Fruit fly (Drosophila melanogaster) whole organism, wandering third instar larva: Measurements from ENCODE around the gene c12.1.
A peak's percentile ranks its signal among the peaks of the same experiment; 100 is the strongest.

Experiments
- Abd-B ChIP-seq: fragments of >200 bp; optimal IDR thresholded peaks from 2 replicates; lab custom pipeline; 2017; ENCODE audit warnings: missing biosample characterization, missing genetic modification characterization
- CG32264 ChIP-seq: fragments of 200-800 bp; sonication (Bioruptor generic); optimal IDR thresholded peaks from 2 replicates; lab custom pipeline; 2016; ENCODE audit warnings: missing biosample characterization, missing genetic modification characterization
- CG9705 ChIP-seq: fragments of 200-800 bp; sonication (Bioruptor generic); optimal IDR thresholded peaks from 2 replicates; lab custom pipeline; 2018; ENCODE audit warnings: missing biosample characterization, mild to moderate bottlenecking, missing genetic modification characterization
- CrebA ChIP-seq: fragments of 200-800 bp; sonication (Bioruptor generic); optimal IDR thresholded peaks from 2 replicates; lab custom pipeline; 2016; ENCODE audit warnings: missing biosample characterization, mild to moderate bottlenecking, missing genetic modification characterization, borderline replicate concordance
- Dfd ChIP-seq: fragments of >200 bp; optimal IDR thresholded peaks from 2 replicates; lab custom pipeline; 2017; ENCODE audit warnings: missing biosample characterization, missing genetic modification characterization
- Dif ChIP-seq: fragments of 200-275, 200-300 bp; sonication (Bioruptor generic); optimal IDR thresholded peaks from 2 replicates; lab custom pipeline; 2018; ENCODE audit warnings: missing biosample characterization, missing genetic modification characterization; ENCODE audit not compliant: partially characterized antibody
- GATAd ChIP-seq: sonication (Bioruptor generic); optimal IDR thresholded peaks from 2 replicates; lab custom pipeline; 2016; ENCODE audit warnings: missing biosample characterization, missing genetic modification characterization
- HLH106 ChIP-seq: fragments of 200-800 bp; optimal IDR thresholded peaks from 3 replicates; lab custom pipeline; 2019; ENCODE audit warnings: missing biosample characterization, mild to moderate bottlenecking, missing genetic modification characterization, moderate library complexity
- Hr78 ChIP-seq: fragments of >200 bp; optimal IDR thresholded peaks from 2 replicates; lab custom pipeline; 2017; ENCODE audit warnings: missing biosample characterization, missing genetic modification characterization
- Hr83 ChIP-seq: fragments of 200-300 bp; sonication (Bioruptor generic); optimal IDR thresholded peaks from 2 replicates; lab custom pipeline; 2016; ENCODE audit warnings: missing biosample characterization, mild to moderate bottlenecking, missing genetic modification characterization, moderate library complexity; ENCODE audit not compliant: poor library complexity, severe bottlenecking
- Jra ChIP-seq: sonication (Bioruptor generic); optimal IDR thresholded peaks from 2 replicates; lab custom pipeline; 2016; ENCODE audit warnings: missing biosample characterization, missing genetic modification characterization
- OdsH ChIP-seq: fragments of 200-800 bp; sonication (Bioruptor generic); optimal IDR thresholded peaks from 2 replicates; lab custom pipeline; 2016; ENCODE audit warnings: missing biosample characterization, mild to moderate bottlenecking, missing genetic modification characterization
- Rel ChIP-seq, 2 experiments: fragments of 200-800 bp; sonication (Bioruptor generic) in 1 of 2; optimal IDR thresholded peaks; 2 replicates in 1 of 2; 3 replicates in 1 of 2; lab custom pipeline; 2016 to 2019; ENCODE audit warnings: mild to moderate bottlenecking in 2 of 2, missing biosample characterization in 2 of 2, missing genetic modification characterization in 2 of 2, moderate library complexity in 1 of 2
- Sp1 ChIP-seq: fragments of 200-800 bp; sonication (Bioruptor generic); optimal IDR thresholded peaks from 3 replicates; lab custom pipeline; 2019; ENCODE audit warnings: missing biosample characterization, mild to moderate bottlenecking, missing genetic modification characterization, moderate library complexity
- Vsx2 ChIP-seq: fragments of 200-300, 225-300 bp; sonication (Bioruptor generic); optimal IDR thresholded peaks from 2 replicates; lab custom pipeline; 2018; ENCODE audit warnings: missing biosample characterization, missing genetic modification characterization; ENCODE audit not compliant: partially characterized antibody
- br ChIP-seq: fragments of 200-800 bp; sonication (Bioruptor generic); optimal IDR thresholded peaks from 2 replicates; lab custom pipeline; 2016; ENCODE audit warnings: missing biosample characterization, missing genetic modification characterization
- brk ChIP-seq: fragments of 200-800 bp; sonication (Bioruptor generic); optimal IDR thresholded peaks from 2 replicates; lab custom pipeline; 2016; ENCODE audit warnings: missing biosample characterization, mild to moderate bottlenecking, missing genetic modification characterization
- dl ChIP-seq, 2 experiments: fragments of 175-275, 200-275 bp in 1 of 2; fragments of 200-275 bp in 1 of 2; sonication (Bioruptor generic); optimal IDR thresholded peaks; lab custom pipeline; 2018; ENCODE audit warnings: mild to moderate bottlenecking in 2 of 2, missing biosample characterization in 2 of 2, missing genetic modification characterization in 2 of 2, moderate library complexity in 2 of 2; ENCODE audit not compliant: partially characterized antibody in 2 of 2, insufficient read depth in 1 of 2
- dmrt93B ChIP-seq: fragments of 200-800 bp; sonication (Bioruptor generic); optimal IDR thresholded peaks from 2 replicates; lab custom pipeline; 2018; ENCODE audit warnings: missing biosample characterization, mild to moderate bottlenecking, missing genetic modification characterization
- dsf ChIP-seq: sonication (Bioruptor generic); optimal IDR thresholded peaks from 2 replicates; lab custom pipeline; 2016; ENCODE audit warnings: missing biosample characterization, missing genetic modification characterization, borderline replicate concordance
- ey ChIP-seq: fragments of 200-800 bp; sonication (Bioruptor generic); optimal IDR thresholded peaks from 2 replicates; lab custom pipeline; 2016; ENCODE audit warnings: missing biosample characterization, missing genetic modification characterization
- foxo ChIP-seq, 2 experiments: fragments of 200-800 bp; sonication (Bioruptor generic); optimal IDR thresholded peaks; 2 replicates in 1 of 2; 3 replicates in 1 of 2; lab custom pipeline; 2016 to 2017; ENCODE audit warnings: missing biosample characterization in 2 of 2, missing genetic modification characterization in 2 of 2
- fru ChIP-seq: fragments of 200-800 bp; sonication (Bioruptor generic); optimal IDR thresholded peaks from 3 replicates; lab custom pipeline; 2016; ENCODE audit warnings: missing biosample characterization, mild to moderate bottlenecking, missing genetic modification characterization
- h ChIP-seq: fragments of 200-800 bp; sonication (Bioruptor generic); optimal IDR thresholded peaks from 3 replicates; lab custom pipeline; 2016; ENCODE audit warnings: missing biosample characterization, mild to moderate bottlenecking, missing genetic modification characterization
- jim ChIP-seq: fragments of 175-275, 200-325 bp; sonication (Bioruptor generic); optimal IDR thresholded peaks from 2 replicates; lab custom pipeline; 2016; ENCODE audit warnings: missing biosample characterization, mild to moderate bottlenecking, missing genetic modification characterization
- lola ChIP-seq: fragments of >200 bp; optimal IDR thresholded peaks from 2 replicates; lab custom pipeline; 2017; ENCODE audit warnings: missing biosample characterization, missing genetic modification characterization
- pan ChIP-seq: fragments of >200 bp; optimal IDR thresholded peaks from 2 replicates; lab custom pipeline; 2017
- psq ChIP-seq: fragments of 200-800 bp; sonication (Bioruptor generic); optimal IDR thresholded peaks from 3 replicates; lab custom pipeline; 2017; ENCODE audit warnings: missing biosample characterization, mild to moderate bottlenecking, missing genetic modification characterization, moderate library complexity
- rgr ChIP-seq: fragments of 200-800 bp; sonication (Bioruptor generic); optimal IDR thresholded peaks from 3 replicates; lab custom pipeline; 2016; ENCODE audit warnings: missing biosample characterization, mild to moderate bottlenecking, missing genetic modification characterization
- sage ChIP-seq: fragments of 200-800 bp; sonication (Bioruptor generic); optimal IDR thresholded peaks from 2 replicates; lab custom pipeline; 2016; ENCODE audit warnings: missing biosample characterization, mild to moderate bottlenecking, missing genetic modification characterization
- sv ChIP-seq: fragments of 200-800 bp; sonication (Bioruptor generic); optimal IDR thresholded peaks from 3 replicates; lab custom pipeline; 2016; ENCODE audit warnings: missing biosample characterization, missing genetic modification characterization

c12.1 gene

DNA sequence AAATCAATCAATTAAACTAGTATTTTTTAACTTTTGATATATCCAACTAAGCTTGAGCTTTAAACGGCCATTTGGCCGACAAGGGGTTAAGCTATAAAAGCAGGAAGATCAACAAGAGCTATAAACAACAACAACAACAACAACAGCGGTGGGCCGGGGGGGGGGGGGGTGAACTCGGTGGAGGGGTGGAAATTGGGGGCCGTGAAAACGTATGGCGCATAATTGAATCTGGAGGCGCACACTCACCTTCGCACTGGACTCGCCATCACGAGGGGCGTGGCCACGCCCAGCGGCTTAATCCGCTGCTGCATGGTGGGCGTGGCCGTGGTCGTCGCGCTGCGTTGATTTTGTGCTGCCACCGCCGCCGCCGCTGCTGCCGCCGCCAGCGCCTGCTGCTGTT is 13.2 kb upstream of the c12.1 start:
- no peak for TF ChIP-seq CrebA (GFP tag; lab: Kevin White, UChicago)
- no peak for TF ChIP-seq fru
- no peak for TF ChIP-seq CG9705
- TF ChIP-seq Hr83 (GFP tag; lab: Kevin White, UChicago), result no peak
- TF ChIP-seq Dfd (GFP tag; lab: Kevin White, UChicago), result no peak
- no peak for TF ChIP-seq jim (GFP tag; lab: Kevin White, UChicago)
- TF ChIP-seq pan (lab: Kevin White, UChicago), result no peak

DNA sequence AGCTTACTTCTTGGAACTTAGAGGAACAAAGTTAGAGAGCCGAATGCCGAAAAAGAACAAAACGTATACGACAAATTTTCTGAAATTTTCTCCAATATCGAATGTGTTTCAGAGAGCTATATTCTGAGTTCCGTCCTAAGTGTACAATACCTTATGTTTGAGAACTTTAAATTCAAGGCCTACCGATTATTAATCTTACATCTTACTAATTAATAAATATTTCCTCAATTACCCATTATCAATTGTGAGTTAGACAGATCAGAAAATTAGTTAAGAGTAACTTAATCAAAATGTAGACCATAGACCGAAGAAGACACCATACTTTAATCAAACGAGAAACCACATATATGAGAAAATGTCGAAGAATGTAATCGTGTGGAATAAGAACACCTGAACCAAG is 11.4 kb upstream of the c12.1 start, which contains the start of gene CG34450:
Gene CG34450 (minus strand): TSS at position 101 of the 400 bp plus-strand sequence.
- no peak for TF ChIP-seq Sp1 (GFP tag; lab: Kevin White, UChicago)
- no peak for TF ChIP-seq lola
- no peak for TF ChIP-seq psq
- TF ChIP-seq dsf, result no peak
- TF ChIP-seq dmrt93B (GFP tag; lab: Kevin White, UChicago), result no peak
- no peak for TF ChIP-seq jim (GFP tag; lab: Kevin White, UChicago)
- TF ChIP-seq Vsx2 (GFP tag; lab: Kevin White, UChicago), result no peak
- TF ChIP-seq Hr83 (GFP tag; lab: Kevin White, UChicago), result no peak
- no peak for TF ChIP-seq Jra (GFP tag; lab: Kevin White, UChicago)
- no peak for TF ChIP-seq sv (GFP tag; lab: Kevin White, UChicago)
- no peak for TF ChIP-seq GATAd (GFP tag; lab: Kevin White, UChicago)
- no peak for TF ChIP-seq Dif
- TF ChIP-seq rgr (GFP tag; lab: Kevin White, UChicago), result no peak
- TF ChIP-seq Hr78 (GFP tag; lab: Kevin White, UChicago), result no peak
- TF ChIP-seq CG9705, result no peak
- no peak for TF ChIP-seq Dfd (GFP tag; lab: Kevin White, UChicago)

DNA sequence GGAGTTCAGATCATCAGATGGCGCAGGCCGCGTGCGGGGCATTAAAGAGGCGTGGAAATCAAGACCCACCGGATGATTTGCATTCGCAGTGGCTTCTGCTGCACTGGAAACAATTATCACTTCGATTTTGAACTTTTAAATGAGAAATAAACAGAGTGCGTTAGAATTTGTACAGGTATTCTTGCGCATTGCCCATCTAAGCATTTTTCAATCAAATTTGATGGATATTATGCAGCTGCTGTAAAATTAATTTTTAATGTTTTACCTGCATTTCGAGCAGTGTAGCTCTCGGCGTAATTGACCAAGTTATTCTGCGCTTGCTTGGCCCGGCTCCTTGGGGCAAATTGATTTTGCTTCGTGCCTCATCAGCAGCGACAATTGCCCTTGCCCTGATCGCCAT is 1.9 kb downstream of the c12.1 start:
- TF ChIP-seq rgr (GFP tag; lab: Kevin White, UChicago) (peak; percentile 30), foxo (GFP tag; optimal IDR thresholded peaks at IDR 0.05; lab: Kevin White, UChicago) (peak in 1 of 2 experiments; percentile 44), fru (peak; percentile 13), CrebA (GFP tag; lab: Kevin White, UChicago) (no peak), dl (GFP tag; optimal IDR thresholded peaks at IDR 0.05; lab: Kevin White, UChicago; ENCODE audit: insufficient read depth in 1 of 2, partially characterized antibody in 2 of 2) (no peak), br (GFP tag; lab: Kevin White, UChicago) (peak; percentile 17), Abd-B (GFP tag; lab: Kevin White, UChicago) (no peak), h (GFP tag; lab: Kevin White, UChicago) (peak; percentile 42), HLH106 (tag; lab: Kevin White, UChicago) (peak; percentile 30), ey (peak; percentile 41), OdsH (no peak)

DNA sequence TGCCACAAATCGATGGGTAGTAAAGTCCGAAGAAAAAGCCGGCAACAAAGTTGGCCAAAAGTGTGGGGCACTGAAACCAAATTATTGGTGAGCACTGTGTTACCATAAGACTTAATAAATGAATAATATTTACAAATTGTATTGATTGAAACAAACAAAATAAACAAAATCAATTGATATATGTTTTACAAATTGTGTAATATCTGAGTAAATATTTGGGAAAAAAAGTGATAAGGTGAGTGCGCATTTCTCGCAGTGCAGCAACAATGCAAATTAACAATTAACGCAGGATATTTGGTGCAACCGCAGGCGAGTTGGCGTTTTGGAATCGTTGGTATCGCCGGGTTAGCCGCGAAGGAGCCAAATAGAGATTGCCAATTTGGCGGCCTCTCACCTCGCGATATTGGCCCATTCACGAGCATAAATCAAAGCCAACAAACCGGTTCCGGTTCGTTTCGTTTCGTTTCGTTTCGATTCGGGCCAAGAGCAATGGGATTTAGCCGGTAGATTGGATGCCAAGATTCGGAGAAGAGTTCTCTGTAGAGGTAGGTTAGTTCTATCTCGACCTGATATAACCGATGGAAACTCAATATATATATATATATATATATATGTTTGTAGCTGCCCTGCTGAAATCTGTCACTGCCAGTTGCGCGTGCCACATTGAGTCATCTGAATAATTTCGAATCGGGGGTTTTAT is 8.9 kb downstream of the c12.1 start:
- TF ChIP-seq brk, result no peak
- no peak for TF ChIP-seq GATAd (GFP tag; lab: Kevin White, UChicago)
- TF ChIP-seq foxo (GFP tag; optimal IDR thresholded peaks at IDR 0.05; lab: Kevin White, UChicago), result peak in 1 of 2 experiments; percentile 15
- TF ChIP-seq fru, result peak; percentile 20
- TF ChIP-seq Hr83 (GFP tag; lab: Kevin White, UChicago), result no peak
- TF ChIP-seq rgr (GFP tag; lab: Kevin White, UChicago), result peak; percentile 8
- TF ChIP-seq psq, result peak; percentile 5
- peak; percentile 0 for TF ChIP-seq h (GFP tag; lab: Kevin White, UChicago)

DNA sequence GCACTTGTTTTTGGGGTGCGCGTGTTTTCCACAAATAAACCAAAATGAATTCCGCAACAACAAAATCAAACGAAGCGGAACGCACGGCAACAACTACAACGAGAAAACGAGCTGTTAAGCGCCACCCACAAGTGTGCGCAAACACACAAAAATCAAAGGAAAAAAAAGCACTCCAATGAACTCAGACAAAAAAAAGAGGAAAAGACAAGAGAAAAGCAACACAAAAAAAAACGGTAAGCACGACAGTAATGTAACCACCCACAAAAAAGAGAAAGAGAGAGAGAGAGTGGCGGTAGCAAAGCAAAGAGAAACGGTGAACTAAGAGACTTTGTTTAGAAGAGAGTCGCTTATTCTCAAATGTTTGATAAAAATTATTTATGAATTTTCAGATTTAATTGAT is 13.3 kb downstream of the c12.1 start:
- TF ChIP-seq CG9705 (peak; percentile 27), Rel (GFP tag; optimal IDR thresholded peaks at IDR 0.05; lab: Kevin White, UChicago) (peak; percentile 45), Rel (tag; optimal IDR thresholded peaks at IDR 0.05; lab: Kevin White, UChicago) (peak; percentile 39), sage (GFP tag; lab: Kevin White, UChicago) (peak; percentile 26), CrebA (GFP tag; lab: Kevin White, UChicago) (peak; percentile 62), Sp1 (GFP tag; lab: Kevin White, UChicago) (peak; percentile 87), dsf (no peak), dl (GFP tag; optimal IDR thresholded peaks at IDR 0.05; lab: Kevin White, UChicago; ENCODE audit: insufficient read depth in 1 of 2, partially characterized antibody in 2 of 2) (peak in 1 of 2 experiments; percentile 36), CG32264 (GFP tag; lab: Kevin White, UChicago) (no peak)
